Worm (Caenorhabditis elegans) whole organism, L2 larva: ENCODE data around the gene nhr-261.

ENCODE experiments used
- alr-1 ChIP-seq: fragments of 150-350 bp; optimal IDR thresholded peaks from 2 replicates; lab custom pipeline; 2014; ENCODE audit warnings: missing biosample characterization, missing genetic modification characterization
- ceh-16 ChIP-seq: fragments of 150-350 bp; optimal IDR thresholded peaks from 2 replicates; lab custom pipeline; 2014; ENCODE audit warnings: missing biosample characterization, missing genetic modification characterization
- lsy-2 ChIP-seq, 2 experiments: fragments of 150-350 bp in 1 of 2; sonication (generic microtip) in 1 of 2; optimal IDR thresholded peaks; 2 replicates each; lab custom pipeline; 2014 to 2017; ENCODE audit warnings: missing biosample characterization in 2 of 2, missing genetic modification characterization in 2 of 2

DNA sequence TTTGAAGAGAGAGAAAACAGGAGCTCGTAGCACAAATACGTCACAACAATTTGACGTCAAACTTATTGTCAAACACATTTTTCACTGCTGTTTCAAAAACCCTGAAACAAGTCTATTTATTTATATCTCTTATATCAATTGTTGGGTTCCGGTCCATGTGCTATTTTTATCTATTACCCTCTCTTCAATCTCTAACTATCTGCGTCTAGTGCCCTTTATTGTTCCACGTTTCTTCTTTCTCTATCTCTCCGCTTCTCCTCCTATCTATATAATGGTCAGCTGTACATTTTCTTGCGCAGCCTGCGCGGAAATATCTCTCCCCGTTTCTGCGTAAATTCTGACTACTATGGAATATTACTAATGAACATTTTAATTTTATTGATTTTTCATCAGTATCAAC lies 32.4 kb upstream of the nhr-261 start:
- peak in 1 of 2 experiments; percentile 57 for TF ChIP-seq lsy-2 (tag; optimal IDR thresholded peaks at IDR 0.05; lab: Kevin White, UChicago)
- no peak for TF ChIP-seq ceh-16 (tag; lab: Kevin White, UChicago)
- no peak for TF ChIP-seq alr-1 (tag; lab: Kevin White, UChicago)
